Worm (Caenorhabditis elegans): ENCODE data around the gene vps-11.
A peak's percentile ranks its signal among the peaks of the same experiment; 100 is the strongest.

The vps-11 gene

ce11 chrII:10840067-10840466 lies 46.8 kb upstream of the vps-11 start (continued):
- TF ChIP-seq F57C9.4 (tag; optimal IDR thresholded peaks at IDR 0.05) (no peak), F57A8.1 (GFP tag; optimal IDR thresholded peaks at IDR 0.05) (peak; percentile 69), ztf-3 (GFP tag; optimal IDR thresholded peaks at IDR 0.05) (peak; percentile 18), C06A6.2 (GFP tag; conservative IDR thresholded peaks at IDR 0.05) (0 out of 2 replicates have a peak, but pooled peaks have one; percentile 36), bed-1 (GFP tag; IDR thresholded peaks at IDR 0.05) (no peak), hlh-12 (tag; optimal IDR thresholded peaks at IDR 0.05) (peak; percentile 23), ceh-58 (GFP tag; IDR thresholded peaks at IDR 0.05) (no peak), B0336.3 (GFP tag; IDR thresholded peaks at IDR 0.05) (peak; percentile 81), nfyb-1 (GFP tag; IDR thresholded peaks at IDR 0.05) (peak; percentile 91), him-1 (tag; optimal IDR thresholded peaks at IDR 0.05) (peak; percentile 91), nhr-179 (tag; optimal IDR thresholded peaks at IDR 0.05) (no peak), K12H6.12 (tag; optimal IDR thresholded peaks at IDR 0.05) (peak; percentile 65), F37B4.10 (GFP tag; IDR thresholded peaks at IDR 0.05) (no peak), F52B5.7 (tag; optimal IDR thresholded peaks at IDR 0.05) (peak; percentile 80), tbp1 (GFP tag; optimal IDR thresholded peaks at IDR 0.05) (peak; percentile 99), zfh-2 (GFP tag; conservative IDR thresholded peaks at IDR 0.05) (peak; percentile 64), repo-1 (tag; optimal IDR thresholded peaks at IDR 0.05) (peak; percentile 87), die-1 (tag; optimal IDR thresholded peaks at IDR 0.05) (peak; percentile 94), athp-1 (tag; optimal IDR thresholded peaks at IDR 0.05) (peak; percentile 92), bed-2 (GFP tag; IDR thresholded peaks at IDR 0.05) (0 out of 2 replicates have a peak, but pooled peaks have one; percentile 36), ZK185.1 (tag; optimal IDR thresholded peaks at IDR 0.05; ENCODE audit: poor library complexity, severe bottlenecking) (peak; percentile 91), somi-1 (GFP tag; optimal IDR thresholded peaks at IDR 0.05) (peak; percentile 63), ztf-18 (tag; optimal IDR thresholded peaks at IDR 0.05) (peak; percentile 79), B0035.1 (tag; optimal IDR thresholded peaks at IDR 0.05) (peak; percentile 48), xnd-1 (tag; optimal IDR thresholded peaks at IDR 0.05) (no peak), F55B11.4 (tag; optimal IDR thresholded peaks at IDR 0.05; ENCODE audit: borderline replicate concordance, insufficient read depth) (no peak), ceh-79 (tag; optimal IDR thresholded peaks at IDR 0.05) (peak; percentile 84), egl-44 (GFP tag; IDR thresholded peaks at IDR 0.05) (peak; percentile 63; the same call in 1 of the 2 replicates), ztf-22 (GFP tag; optimal IDR thresholded peaks at IDR 0.05) (no peak), attf-3 (GFP tag; conservative IDR thresholded peaks at IDR 0.05) (peak; percentile 59; the same call in 1 of the 2 replicates), lin-35 (GFP tag; optimal IDR thresholded peaks at IDR 0.05) (peak in 1 of 3 experiments; percentile 74), nfya-2 (GFP tag; IDR thresholded peaks at IDR 0.05) (no peak), hsf-1 (GFP tag; IDR thresholded peaks at IDR 0.05) (0 out of 2 replicates have a peak, but pooled peaks have one; percentile 25), hmg-20 (GFP tag; IDR thresholded peaks at IDR 0.05) (peak; percentile 70; the same call in 1 of the 2 replicates), nhr-80 (tag; optimal IDR thresholded peaks at IDR 0.05) (peak; percentile 47), ztf-28 (GFP tag; IDR thresholded peaks at IDR 0.05) (peak; percentile 63; the same call in 1 of the 2 replicates), mxl-1 (tag; optimal IDR thresholded peaks at IDR 0.05) (peak; percentile 82), ets-4 (GFP tag; optimal IDR thresholded peaks at IDR 0.05) (peak; percentile 44), Y95B8A.8 (GFP tag; IDR thresholded peaks at IDR 0.05) (peak; percentile 78; the same call in 1 of the 2 replicates), let-526 (GFP tag; IDR thresholded peaks at IDR 0.05) (peak; percentile 85), Y79H2A.3 (GFP tag; conservative IDR thresholded peaks at IDR 0.05) (0 out of 2 replicates have a peak, but pooled peaks have one; percentile 29), pbrm-1 (GFP tag; IDR thresholded peaks at IDR 0.05) (peak; percentile 49; the same call in 1 of the 2 replicates), T26A5.8 (tag; optimal IDR thresholded peaks at IDR 0.05) (peak; percentile 57), pha-4 (tag; optimal IDR thresholded peaks at IDR 0.05) (no peak), chd-7 (tag; optimal IDR thresholded peaks at IDR 0.05) (peak; percentile 84), C17E4.6 (GFP tag; IDR thresholded peaks at IDR 0.05) (peak; percentile 76), zim-3 (tag; optimal IDR thresholded peaks at IDR 0.05) (peak; percentile 90), B0019.2 (GFP tag; conservative IDR thresholded peaks at IDR 0.05) (0 out of 2 replicates have a peak, but pooled peaks have one; percentile 19), nhr-27 (tag; optimal IDR thresholded peaks at IDR 0.05) (no peak)
